Fruit fly (Drosophila melanogaster) whole organism, adult: ENCODE data around the gene atms.

Experiments used
- CG11617 ChIP-seq: fragments of 200-800 bp; sonication (Bioruptor generic); optimal IDR thresholded peaks from 2 replicates; lab custom pipeline; 2017; ENCODE audit warnings: mild to moderate bottlenecking, missing biosample characterization, missing genetic modification reagents, missing genetic modification characterization
- CG5204 ChIP-seq: fragments of 200-800 bp; sonication (Bioruptor generic); optimal IDR thresholded peaks from 2 replicates; lab custom pipeline; 2016; ENCODE audit warnings: missing biosample characterization, missing genetic modification characterization
- kay ChIP-seq: fragments of 200-800 bp; sonication (Bioruptor generic); peaks from one replicate; lab custom pipeline; 2016; ENCODE audit warnings: missing biosample characterization, missing genetic modification characterization, borderline replicate concordance
- pad ChIP-seq: fragments of 200-800 bp; sonication (Bioruptor generic); optimal IDR thresholded peaks from 3 replicates; lab custom pipeline; 2017; ENCODE audit warnings: missing biosample characterization, missing genetic modification characterization, mild to moderate bottlenecking, moderate library complexity, missing genetic modification reagents

dm6 chr3R:4749735-4750134, at the start of gene atms:
- TF ChIP-seq kay (GFP tag; lab: Kevin White, UChicago) (no peak), CG11617 (GFP tag; lab: Kevin White, UChicago) (no peak), pad (GFP tag; lab: Kevin White, UChicago) (no peak), CG5204 (GFP tag; lab: Kevin White, UChicago) (no peak)
